Worm (Caenorhabditis elegans) whole organism, L3 larva: ENCODE measurements around the gene php-3.

Experiments used
- ceh-82 ChIP-seq: fragments of 150-350 bp; optimal IDR thresholded peaks from 2 replicates; lab custom pipeline; 2014; ENCODE audit warnings: missing biosample characterization, missing genetic modification characterization
- fkh-10 ChIP-seq: sonication (generic microtip); optimal IDR thresholded peaks from 2 replicates; lab custom pipeline; 2017; ENCODE audit warnings: missing biosample characterization, missing genetic modification reagents, missing genetic modification characterization
- nhr-23 ChIP-seq: fragments of 150-350 bp; optimal IDR thresholded peaks from 2 replicates; lab custom pipeline; 2014; ENCODE audit warnings: missing biosample characterization, missing genetic modification reagents, missing genetic modification characterization
- zag-1 ChIP-seq: fragments of 150-350 bp; optimal IDR thresholded peaks from 2 replicates; lab custom pipeline; 2014; ENCODE audit warnings: missing biosample characterization, missing genetic modification characterization

DNA sequence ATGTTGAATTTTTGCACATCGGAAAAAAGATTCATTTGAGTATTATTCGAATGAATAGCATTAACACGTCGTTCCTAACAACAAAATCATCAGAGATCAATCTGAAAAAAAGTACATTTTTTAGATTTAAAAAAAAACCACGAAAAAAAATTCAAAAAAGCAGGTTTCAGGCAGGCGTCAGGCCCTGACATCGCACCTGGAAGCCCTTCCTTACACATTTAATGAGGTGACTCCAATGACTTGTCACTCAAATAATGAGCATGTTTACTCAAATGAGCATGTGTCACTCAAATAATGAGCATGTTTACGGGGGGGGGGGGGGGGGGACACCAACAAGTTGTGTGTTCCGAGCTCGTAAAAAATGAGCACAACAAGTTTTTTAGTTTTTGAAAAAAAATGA, 41.0 kb upstream of the php-3 start, which contains the start of gene lron-12:
- TF ChIP-seq zag-1 (no peak), fkh-10 (GFP tag; lab: Kevin White, UChicago) (no peak), nhr-23 (tag; lab: Kevin White, UChicago) (no peak), ceh-82 (no peak)
